Worm (Caenorhabditis elegans): ENCODE data around the gene hrg-4.

hrg-4 gene

ce11 chrIV:11027560-11027959, 3.2 kb downstream of the hrg-4 start (continued):
- TF ChIP-seq nfya-1 (tag; optimal IDR thresholded peaks at IDR 0.05; ENCODE audit: insufficient read depth): peak; percentile 90
- TF ChIP-seq ztf-4 (tag; optimal IDR thresholded peaks at IDR 0.05): no peak
- TF ChIP-seq nhr-67 (tag; optimal IDR thresholded peaks at IDR 0.05): no peak
- no peak for TF ChIP-seq nhr-28 (tag; optimal IDR thresholded peaks at IDR 0.05)
- TF ChIP-seq elt-2 (tag; optimal IDR thresholded peaks at IDR 0.05): peak; percentile 72
- TF ChIP-seq ztf-11 (tag; optimal IDR thresholded peaks at IDR 0.05): no peak
- TF ChIP-seq egl-27 (tag; optimal IDR thresholded peaks at IDR 0.05): no peak
- TF ChIP-seq nhr-25 (tag; optimal IDR thresholded peaks at IDR 0.05): peak; percentile 94
- peak; percentile 70 for TF ChIP-seq unc-62 (GFP tag; optimal IDR thresholded peaks at IDR 0.05)
- peak; percentile 96 for TF ChIP-seq pha-4 (tag; optimal IDR thresholded peaks at IDR 0.05)
- no peak for TF ChIP-seq sea-2 (GFP tag; optimal IDR thresholded peaks at IDR 0.05)
- TF ChIP-seq nhr-76 (tag; optimal IDR thresholded peaks at IDR 0.05): no peak
- no peak for TF ChIP-seq elt-3 (tag; optimal IDR thresholded peaks at IDR 0.05)
- no peak for TF ChIP-seq aly-2 (tag; optimal IDR thresholded peaks at IDR 0.05)
- peak; percentile 13 for TF ChIP-seq mdl-1 (tag; optimal IDR thresholded peaks at IDR 0.05)
- peak; percentile 92 for TF ChIP-seq ama-1 (optimal IDR thresholded peaks at IDR 0.05)
- TF ChIP-seq ceh-82 (tag; optimal IDR thresholded peaks at IDR 0.05): no peak
- TF ChIP-seq fkh-2 (tag; optimal IDR thresholded peaks at IDR 0.05): no peak

- TF ChIP-seq ama-1 (optimal IDR thresholded peaks at IDR 0.05): no peak
- no peak for TF ChIP-seq nhr-76 (tag; optimal IDR thresholded peaks at IDR 0.05)
- TF ChIP-seq lin-15B (tag; optimal IDR thresholded peaks at IDR 0.05): peak; percentile 31
- TF ChIP-seq nfya-1 (tag; optimal IDR thresholded peaks at IDR 0.05; ENCODE audit: insufficient read depth): no peak
- no peak for TF ChIP-seq jun-1 (tag; optimal IDR thresholded peaks at IDR 0.05)
- peak; percentile 31 for TF ChIP-seq skn-1 (tag; optimal IDR thresholded peaks at IDR 0.05)
- no peak for TF ChIP-seq nhr-77 (tag; optimal IDR thresholded peaks at IDR 0.05)
- TF ChIP-seq nhr-67 (tag; optimal IDR thresholded peaks at IDR 0.05): no peak
- TF ChIP-seq nhr-28 (tag; optimal IDR thresholded peaks at IDR 0.05): no peak
- no peak for TF ChIP-seq lsy-12 (tag; optimal IDR thresholded peaks at IDR 0.05)
- TF ChIP-seq elt-2 (tag; optimal IDR thresholded peaks at IDR 0.05): peak; percentile 0
- no peak for TF ChIP-seq mml-1 (tag; optimal IDR thresholded peaks at IDR 0.05)
- TF ChIP-seq daf-12 (tag; optimal IDR thresholded peaks at IDR 0.05): no peak
- no peak for TF ChIP-seq nhr-43 (tag; optimal IDR thresholded peaks at IDR 0.05; ENCODE audit: poor library complexity, severe bottlenecking)
- no peak for TF ChIP-seq elt-3 (tag; optimal IDR thresholded peaks at IDR 0.05)
- TF ChIP-seq snpc-4 (tag; optimal IDR thresholded peaks at IDR 0.05): peak; percentile 5
- no peak for TF ChIP-seq aly-2 (tag; optimal IDR thresholded peaks at IDR 0.05)
- TF ChIP-seq hmg-11 (tag; optimal IDR thresholded peaks at IDR 0.05): no peak
- TF ChIP-seq nhr-23 (tag; optimal IDR thresholded peaks at IDR 0.05): no peak
- TF ChIP-seq pqm-1 (tag; optimal IDR thresholded peaks at IDR 0.05): no peak
- TF ChIP-seq nhr-11 (tag; optimal IDR thresholded peaks at IDR 0.05): no peak
- TF ChIP-seq fkh-2 (tag; optimal IDR thresholded peaks at IDR 0.05): no peak
- TF ChIP-seq sea-2 (GFP tag; optimal IDR thresholded peaks at IDR 0.05): no peak
- TF ChIP-seq ZK546.5 (tag; optimal IDR thresholded peaks at IDR 0.05): no peak
- no peak for TF ChIP-seq lin-39 (tag; optimal IDR thresholded peaks at IDR 0.05)
- no peak for TF ChIP-seq egl-27 (tag; optimal IDR thresholded peaks at IDR 0.05)
- TF ChIP-seq eor-1 (tag; optimal IDR thresholded peaks at IDR 0.05): no peak
- no peak for TF ChIP-seq fos-1 (tag; optimal IDR thresholded peaks at IDR 0.05)
- no peak for TF ChIP-seq R02D3.7 (tag; optimal IDR thresholded peaks at IDR 0.05)
Measured at ce11 chrIV:11026648-11027047, 4.1 kb downstream of the hrg-4 start.

- TF ChIP-seq nfya-1 (tag; optimal IDR thresholded peaks at IDR 0.05; ENCODE audit: insufficient read depth) (peak; percentile 24), lsy-12 (tag; optimal IDR thresholded peaks at IDR 0.05) (peak; percentile 49), unc-62 (GFP tag; optimal IDR thresholded peaks at IDR 0.05) (no peak), daf-12 (tag; optimal IDR thresholded peaks at IDR 0.05) (no peak), pqm-1 (tag; optimal IDR thresholded peaks at IDR 0.05) (no peak), jun-1 (tag; optimal IDR thresholded peaks at IDR 0.05) (no peak), nhr-25 (tag; optimal IDR thresholded peaks at IDR 0.05) (peak; percentile 8), mdl-1 (tag; optimal IDR thresholded peaks at IDR 0.05) (no peak), tbx-2 (tag; optimal IDR thresholded peaks at IDR 0.05) (peak; percentile 43), elt-1 (tag; optimal IDR thresholded peaks at IDR 0.05) (no peak), aly-2 (tag; optimal IDR thresholded peaks at IDR 0.05) (no peak), elt-2 (tag; optimal IDR thresholded peaks at IDR 0.05) (no peak), nhr-76 (tag; optimal IDR thresholded peaks at IDR 0.05) (no peak), skn-1 (tag; optimal IDR thresholded peaks at IDR 0.05) (no peak), pha-4 (tag; optimal IDR thresholded peaks at IDR 0.05) (peak; percentile 16), sea-2 (GFP tag; optimal IDR thresholded peaks at IDR 0.05) (peak; percentile 36), elt-3 (tag; optimal IDR thresholded peaks at IDR 0.05) (peak in 1 of 3 experiments; percentile 8), lin-39 (tag; optimal IDR thresholded peaks at IDR 0.05) (peak; percentile 58), nhr-43 (tag; optimal IDR thresholded peaks at IDR 0.05; ENCODE audit: poor library complexity, severe bottlenecking) (peak; percentile 87), ama-1 (optimal IDR thresholded peaks at IDR 0.05) (peak; percentile 92), ceh-82 (tag; optimal IDR thresholded peaks at IDR 0.05) (no peak), nhr-28 (tag; optimal IDR thresholded peaks at IDR 0.05) (no peak), lin-15B (tag; optimal IDR thresholded peaks at IDR 0.05) (no peak)
Measured at ce11 chrIV:11025941-11026340, 4.9 kb downstream of the hrg-4 start.

Measured in whole organism, L3 larva.